Worm (Caenorhabditis elegans): ENCODE data around the gene C37E2.10.

Gene C37E2.10

ce11 chrX:14173850-14174249 lies 4.9 kb upstream of the C37E2.10 start, which contains the start of gene idhb-1 (continued):
- TF ChIP-seq spr-1 (tag; optimal IDR thresholded peaks at IDR 0.05) (no peak), mxl-2 (GFP tag; conservative IDR thresholded peaks at IDR 0.05) (no peak), zfp-2 (tag; optimal IDR thresholded peaks at IDR 0.05) (no peak), madf-5 (GFP tag; IDR thresholded peaks at IDR 0.05) (no peak), ama-1 (optimal IDR thresholded peaks at IDR 0.05) (no peak), egl-43 (GFP tag; IDR thresholded peaks at IDR 0.05) (no peak), unc-130 (GFP tag; optimal IDR thresholded peaks at IDR 0.05) (no peak), fkh-10 (GFP tag; optimal IDR thresholded peaks at IDR 0.05) (peak; percentile 25), R02D3.7 (tag; optimal IDR thresholded peaks at IDR 0.05) (no peak), F49E8.2 (tag; optimal IDR thresholded peaks at IDR 0.05; ENCODE audit: borderline replicate concordance) (no peak), nhr-6 (tag; optimal IDR thresholded peaks at IDR 0.05) (no peak), ceh-20 (GFP tag; IDR thresholded peaks at IDR 0.05) (no peak), php-3 (GFP tag; IDR thresholded peaks at IDR 0.05) (no peak), duxl-1 (tag; optimal IDR thresholded peaks at IDR 0.05; ENCODE audit: poor library complexity) (no peak), lsy-2 (tag; optimal IDR thresholded peaks at IDR 0.05) (peak in 1 of 2 experiments; percentile 80), rbr-2 (tag; optimal IDR thresholded peaks at IDR 0.05) (peak; percentile 71)

- peak in 1 of 2 experiments; percentile 41 for TF ChIP-seq unc-62 (GFP tag; optimal IDR thresholded peaks at IDR 0.05 in 1 of 2)
- TF ChIP-seq unc-62 (tag; optimal IDR thresholded peaks at IDR 0.05): no peak
- TF ChIP-seq daf-16 (GFP tag; optimal IDR thresholded peaks at IDR 0.05): no peak
- no peak for TF ChIP-seq daf-16 (tag; optimal IDR thresholded peaks at IDR 0.05)
Observed at ce11 chrX:14175740-14176139, 3.0 kb upstream of the C37E2.10 start, which contains the start of gene C37E2.2. Gene C37E2.2, plus strand, starts transcription at chrX:14176040.

DNA sequence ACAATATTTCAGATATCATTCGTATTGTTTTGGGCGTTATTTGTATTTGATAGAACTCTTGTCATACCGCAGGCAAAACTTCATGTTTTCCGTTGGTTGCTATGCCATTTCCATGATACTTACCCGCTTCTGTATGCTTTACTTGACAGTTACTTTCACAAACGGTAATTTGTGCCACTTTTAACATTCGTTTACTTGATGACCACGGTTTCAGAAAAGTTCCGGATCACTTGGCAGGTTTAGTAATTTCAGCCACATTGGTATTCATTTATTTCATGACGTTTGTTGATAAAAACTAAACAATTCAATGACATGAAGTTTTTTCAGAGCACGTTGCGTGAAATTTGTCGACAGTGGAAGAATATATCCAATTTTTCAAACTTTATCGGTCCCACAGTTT lies 700 bp downstream of the C37E2.10 start:
- TF ChIP-seq F37D6.2 (tag; optimal IDR thresholded peaks at IDR 0.05) (no peak), egl-27 (tag; optimal IDR thresholded peaks at IDR 0.05) (no peak), aha-1 (tag) (peak; percentile 93), skn-1 (tag; optimal IDR thresholded peaks at IDR 0.05) (no peak), dmd-9 (GFP tag; IDR thresholded peaks at IDR 0.05) (no peak), snpc-4 (tag; optimal IDR thresholded peaks at IDR 0.05) (no peak), cey-2 (tag; optimal IDR thresholded peaks at IDR 0.05; ENCODE audit: borderline replicate concordance, insufficient read depth) (no peak)

DNA sequence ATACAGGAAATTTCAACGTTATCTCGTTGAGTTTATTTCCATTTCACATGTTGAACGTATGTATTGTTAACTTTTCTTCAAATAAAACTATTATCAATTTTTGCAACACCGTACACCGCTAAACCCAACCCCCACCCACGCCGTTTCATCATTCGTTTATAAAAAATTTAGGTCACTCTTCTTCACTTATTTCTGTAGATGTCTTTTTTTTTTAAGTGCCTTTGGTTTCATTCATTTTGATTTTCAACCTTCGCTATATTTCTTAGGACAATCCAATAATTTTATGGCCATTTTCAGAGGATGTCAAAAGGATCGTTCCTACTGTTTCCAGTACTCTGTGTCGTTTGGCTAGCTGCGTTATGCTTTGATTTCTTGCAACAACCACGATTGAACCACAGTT lies 1.4 kb downstream of the C37E2.10 start, which contains the start of gene C37E2.3:
TSS of gene C37E2.3 (plus strand) at position 301 of the 400 bp plus-strand sequence.
- no peak for TF ChIP-seq nhr-42 (GFP tag; IDR thresholded peaks at IDR 0.05)
- TF ChIP-seq cey-2 (tag; optimal IDR thresholded peaks at IDR 0.05; ENCODE audit: borderline replicate concordance, insufficient read depth): no peak
- no peak for TF ChIP-seq mes-2 (tag; optimal IDR thresholded peaks at IDR 0.05; ENCODE audit: poor library complexity, severe bottlenecking)
- TF ChIP-seq madf-5 (GFP tag; IDR thresholded peaks at IDR 0.05): no peak
- TF ChIP-seq F26F4.8 (GFP tag; conservative IDR thresholded peaks at IDR 0.05): no peak
- no peak for TF ChIP-seq dmd-8 (GFP tag; IDR thresholded peaks at IDR 0.05)
- no peak for TF ChIP-seq arid-1 (GFP tag; conservative IDR thresholded peaks at IDR 0.05)
- no peak for TF ChIP-seq nhr-28 (tag; optimal IDR thresholded peaks at IDR 0.05)
- TF ChIP-seq lsy-2 (tag; optimal IDR thresholded peaks at IDR 0.05): no peak
- TF ChIP-seq skn-1 (tag; optimal IDR thresholded peaks at IDR 0.05): no peak
- TF ChIP-seq nhr-25 (tag; optimal IDR thresholded peaks at IDR 0.05; ENCODE audit: borderline replicate concordance, insufficient read depth): no peak
- TF ChIP-seq nhr-11 (tag; optimal IDR thresholded peaks at IDR 0.05): no peak
- no peak for TF ChIP-seq daf-12 (tag; optimal IDR thresholded peaks at IDR 0.05)
- no peak for TF ChIP-seq rbr-2 (tag; optimal IDR thresholded peaks at IDR 0.05)
- no peak for TF ChIP-seq unc-39 (tag; optimal IDR thresholded peaks at IDR 0.05)
- TF ChIP-seq lim-7 (GFP tag; IDR thresholded peaks at IDR 0.05): no peak

Data from whole organism, L4 larva.